Worm (Caenorhabditis elegans) whole organism, L4 larva: ENCODE measurements around the gene Y64G10A.2.

ENCODE experiments used
- D1046.2 ChIP-seq: fragments of 200-800 bp; sonication (Bioruptor generic); IDR thresholded peaks from 2 replicates; pipeline ENCODE4 v1.3.6; 2022; ENCODE audit warnings: missing genetic modification characterization, missing compliant biosample characterization
- F10B5.3 ChIP-seq: sonication (generic microtip); optimal IDR thresholded peaks from 2 replicates; lab custom pipeline; 2016; ENCODE audit warnings: mild to moderate bottlenecking, missing genetic modification characterization, missing compliant biosample characterization
- F26F4.8 ChIP-seq: fragments of 200-800 bp; sonication (Bioruptor generic); conservative IDR thresholded peaks from 2 replicates; pipeline ENCODE4 v1.3.6; 2022; ENCODE audit warnings: missing genetic modification characterization, missing compliant biosample characterization
- F37D6.2 ChIP-seq: sonication (generic microtip); optimal IDR thresholded peaks from 2 replicates; lab custom pipeline; 2016; ENCODE audit warnings: mild to moderate bottlenecking, missing genetic modification characterization, missing compliant biosample characterization
- R02D3.7 ChIP-seq: fragments of 150-350 bp; sonication (generic microtip); optimal IDR thresholded peaks from 3 replicates; lab custom pipeline; 2014; ENCODE audit warnings: missing biosample characterization, missing genetic modification characterization
- T20F7.1 ChIP-seq: fragments of 200-800 bp; sonication (Bioruptor generic); optimal IDR thresholded peaks from 2 replicates; lab custom pipeline; 2018; ENCODE audit warnings: mild to moderate bottlenecking, missing genetic modification characterization, missing compliant biosample characterization
- Y105C5A.15 ChIP-seq: fragments of 200-800 bp; sonication (Bioruptor generic); IDR thresholded peaks from 2 replicates; pipeline ENCODE4 v1.3.6; 2022; ENCODE audit warnings: missing genetic modification characterization, missing compliant biosample characterization
- Y5F2A.4 ChIP-seq: fragments of 200-800 bp; sonication (Bioruptor generic); optimal IDR thresholded peaks from 2 replicates; lab custom pipeline; 2018; ENCODE audit warnings: mild to moderate bottlenecking, missing genetic modification characterization, missing compliant biosample characterization
- ZK546.5 ChIP-seq, 2 experiments: sonication (generic microtip); optimal IDR thresholded peaks; 2 replicates each; lab custom pipeline; 2017; ENCODE audit warnings: missing biosample characterization in 2 of 2, missing genetic modification characterization in 2 of 2
- aha-1 ChIP-seq: fragments of 150-350 bp; peaks from one replicate; lab custom pipeline; 2014; ENCODE audit warnings: missing biosample characterization, missing genetic modification characterization
- attf-4 ChIP-seq: sonication (generic microtip); optimal IDR thresholded peaks from 3 replicates; lab custom pipeline; 2017; ENCODE audit warnings: missing biosample characterization, missing genetic modification characterization
- ceh-44 ChIP-seq: fragments of 200-800 bp; sonication (Bioruptor generic); IDR thresholded peaks from 2 replicates; pipeline ENCODE4 v1.3.6; 2022; ENCODE audit warnings: missing genetic modification reagents, missing genetic modification characterization, missing compliant biosample characterization
- cey-2 ChIP-seq: sonication (generic microtip); optimal IDR thresholded peaks from 3 replicates; lab custom pipeline; 2017; ENCODE audit warnings: missing genetic modification characterization, mild to moderate bottlenecking, missing compliant biosample characterization, antibody characterized with exemption, borderline replicate concordance; ENCODE audit not compliant: insufficient read depth
- daf-16 ChIP-seq, 3 experiments: sonication (generic microtip); optimal IDR thresholded peaks; 2 replicates each; lab custom pipeline; 2016 to 2017; ENCODE audit warnings: missing genetic modification characterization in 3 of 3, missing genetic modification reagents in 3 of 3, mild to moderate bottlenecking in 2 of 3, missing compliant biosample characterization in 2 of 3, missing biosample characterization in 1 of 3, moderate library complexity in 1 of 3
- daf-19 ChIP-seq: fragments of 200-800 bp; sonication (Bioruptor generic); conservative IDR thresholded peaks from 2 replicates; pipeline ENCODE4 v1.3.6; 2022; ENCODE audit warnings: missing genetic modification characterization, missing compliant biosample characterization
- dpl-1 ChIP-seq: fragments of 150-350 bp; optimal IDR thresholded peaks from 2 replicates; lab custom pipeline; 2014; ENCODE audit warnings: missing biosample characterization, missing genetic modification reagents, missing genetic modification characterization
- duxl-1 ChIP-seq: sonication (generic microtip); optimal IDR thresholded peaks from 2 replicates; lab custom pipeline; 2016; ENCODE audit warnings: mild to moderate bottlenecking, missing genetic modification characterization, moderate library complexity, missing compliant biosample characterization; ENCODE audit not compliant: poor library complexity
- egl-43 ChIP-seq: fragments of 200-800 bp; sonication (Bioruptor generic); IDR thresholded peaks from 2 replicates; pipeline ENCODE4 v1.3.6; 2022; ENCODE audit warnings: missing genetic modification reagents, missing genetic modification characterization, missing compliant biosample characterization
- fkh-10 ChIP-seq: fragments of 150-350 bp; optimal IDR thresholded peaks from 2 replicates; lab custom pipeline; 2014; ENCODE audit warnings: missing biosample characterization, missing genetic modification reagents, missing genetic modification characterization
- fos-1 ChIP-seq: fragments of 150-350 bp; optimal IDR thresholded peaks from 2 replicates; lab custom pipeline; 2014; ENCODE audit warnings: missing biosample characterization, missing genetic modification characterization
- gei-8 ChIP-seq: fragments of 200-800 bp; sonication (Bioruptor generic); optimal IDR thresholded peaks from 2 replicates; lab custom pipeline; 2018; ENCODE audit warnings: mild to moderate bottlenecking, missing genetic modification characterization, missing compliant biosample characterization
- hlh-11 ChIP-seq: fragments of 200-800 bp; sonication (Bioruptor generic); optimal IDR thresholded peaks from 2 replicates; lab custom pipeline; 2018; ENCODE audit warnings: mild to moderate bottlenecking, missing genetic modification characterization, missing compliant biosample characterization
- hmg-1.1 ChIP-seq: fragments of 200-800 bp; sonication (Bioruptor generic); IDR thresholded peaks from 2 replicates; pipeline ENCODE4 v1.3.6; 2022; ENCODE audit warnings: missing genetic modification reagents, missing genetic modification characterization, missing compliant biosample characterization
- jun-1 ChIP-seq: fragments of 150-350 bp; optimal IDR thresholded peaks from 2 replicates; lab custom pipeline; 2014; ENCODE audit warnings: missing biosample characterization, missing genetic modification reagents, missing genetic modification characterization
- lin-1 ChIP-seq: fragments of 200-800 bp; sonication (Bioruptor generic); IDR thresholded peaks from 2 replicates; pipeline ENCODE4 v1.3.6; 2022; ENCODE audit warnings: missing genetic modification reagents, missing genetic modification characterization, missing compliant biosample characterization
- lin-15B ChIP-seq: fragments of 150-350 bp; sonication (generic microtip); optimal IDR thresholded peaks from 3 replicates; lab custom pipeline; 2014; ENCODE audit warnings: missing biosample characterization, missing genetic modification characterization
- lir-3 ChIP-seq: sonication (generic microtip); optimal IDR thresholded peaks from 2 replicates; lab custom pipeline; 2016; ENCODE audit warnings: mild to moderate bottlenecking, missing genetic modification characterization, missing compliant biosample characterization
- lsy-2 ChIP-seq, 2 experiments: fragments of 150-350 bp in 1 of 2; sonication (generic microtip) in 1 of 2; optimal IDR thresholded peaks; 2 replicates each; lab custom pipeline; 2014 to 2017; ENCODE audit warnings: missing biosample characterization in 2 of 2, missing genetic modification characterization in 2 of 2
- madf-9 ChIP-seq: fragments of 200-800 bp; sonication (Bioruptor generic); conservative IDR thresholded peaks from 2 replicates; pipeline ENCODE4 v1.3.6; 2022; ENCODE audit warnings: missing genetic modification reagents, missing genetic modification characterization, missing compliant biosample characterization
- mdt-29 ChIP-seq: fragments of 200-800 bp; sonication (Bioruptor generic); IDR thresholded peaks from 2 replicates; pipeline ENCODE4 v1.3.6; 2022; ENCODE audit warnings: missing genetic modification reagents, missing genetic modification characterization, missing compliant biosample characterization
- mep-1 ChIP-seq: fragments of 150-350 bp; sonication (generic microtip); optimal IDR thresholded peaks from 3 replicates; lab custom pipeline; 2014; ENCODE audit warnings: missing biosample characterization, missing genetic modification characterization
- mes-2 ChIP-seq: sonication (generic microtip); optimal IDR thresholded peaks from 2 replicates; lab custom pipeline; 2016; ENCODE audit warnings: missing genotype, mild to moderate bottlenecking, missing genetic modification characterization, missing compliant biosample characterization; ENCODE audit not compliant: poor library complexity, severe bottlenecking
- nhr-10 ChIP-seq: fragments of 150-350 bp; optimal IDR thresholded peaks from 2 replicates; lab custom pipeline; 2014; ENCODE audit warnings: missing biosample characterization, missing genetic modification characterization
- nhr-28 ChIP-seq: fragments of 150-350 bp; optimal IDR thresholded peaks from 2 replicates; lab custom pipeline; 2014; ENCODE audit warnings: missing biosample characterization, missing genetic modification characterization
- nhr-41 ChIP-seq: fragments of 200-800 bp; sonication (Bioruptor generic); IDR thresholded peaks from 2 replicates; pipeline ENCODE4 v1.3.6; 2022; ENCODE audit warnings: missing genetic modification reagents, missing genetic modification characterization, missing compliant biosample characterization
- nhr-48 ChIP-seq: sonication (generic microtip); optimal IDR thresholded peaks from 2 replicates; lab custom pipeline; 2016; ENCODE audit warnings: mild to moderate bottlenecking, missing genetic modification characterization, missing compliant biosample characterization
- nhr-6 ChIP-seq: fragments of 150-350 bp; optimal IDR thresholded peaks from 2 replicates; lab custom pipeline; 2014; ENCODE audit warnings: missing biosample characterization, missing genetic modification characterization
- nhr-76 ChIP-seq: fragments of 150-350 bp; optimal IDR thresholded peaks from 2 replicates; lab custom pipeline; 2014; ENCODE audit warnings: missing biosample characterization, missing genetic modification characterization
- pqm-1 ChIP-seq: sonication (generic microtip); optimal IDR thresholded peaks from 2 replicates; lab custom pipeline; 2017; ENCODE audit warnings: missing biosample characterization, missing genetic modification characterization
- rbr-2 ChIP-seq: sonication (generic microtip); optimal IDR thresholded peaks from 2 replicates; lab custom pipeline; 2016; ENCODE audit warnings: missing genotype, missing genetic modification characterization, missing compliant biosample characterization
- skn-1 ChIP-seq: fragments of 150-350 bp; optimal IDR thresholded peaks from 2 replicates; lab custom pipeline; 2014; ENCODE audit warnings: missing biosample characterization, missing genetic modification characterization
- snpc-4 ChIP-seq: fragments of 150-350 bp; optimal IDR thresholded peaks from 2 replicates; lab custom pipeline; 2014; ENCODE audit warnings: missing biosample characterization, missing genetic modification characterization
- spr-1 ChIP-seq: sonication (generic microtip); optimal IDR thresholded peaks from 2 replicates; lab custom pipeline; 2016; ENCODE audit warnings: mild to moderate bottlenecking, missing genetic modification characterization, missing compliant biosample characterization
- unc-62 ChIP-seq, 3 experiments: fragments of 150-350 bp in 1 of 3; sonication (generic microtip); optimal IDR thresholded peaks in 2 of 3; peaks in 1 of 3; 1 replicate in 1 of 3; 2 replicates in 2 of 3; lab custom pipeline; 2014 to 2017; ENCODE audit warnings: missing biosample characterization in 3 of 3, missing genetic modification characterization in 3 of 3, missing genetic modification reagents in 3 of 3, missing genotype in 1 of 3

Y64G10A.2 gene

ce11 chrIV:14272561-14272960 lies 28.3 kb upstream of the Y64G10A.2 start (continued):
- no peak for TF ChIP-seq cey-2 (tag; lab: Kevin White, UChicago)
- peak; percentile 43 for TF ChIP-seq fkh-10 (GFP tag; lab: Kevin White, UChicago)
- TF ChIP-seq, all 104 proteins: peak for 14

ce11 chrIV:14269932-14270331 lies 25.7 kb upstream of the Y64G10A.2 start:
- TF ChIP-seq lin-1 (no peak), aha-1 (tag; lab: Kevin White, UChicago) (peak; percentile 94)
- TF ChIP-seq, all 104 proteins: peak for 1

- TF ChIP-seq madf-9 (GFP tag; lab: Robert Waterston, UW): no peak
- no peak for TF ChIP-seq fos-1 (tag; lab: Kevin White, UChicago)
- TF ChIP-seq pqm-1: no peak
- no peak for TF ChIP-seq jun-1
- TF ChIP-seq lsy-2 (tag; optimal IDR thresholded peaks at IDR 0.05; lab: Kevin White, UChicago): no peak
- no peak for TF ChIP-seq daf-16 (GFP tag; optimal IDR thresholded peaks at IDR 0.05; lab: Kevin White, UChicago)
- TF ChIP-seq daf-16 (tag; optimal IDR thresholded peaks at IDR 0.05; lab: Kevin White, UChicago): no peak
- TF ChIP-seq Y105C5A.15 (GFP tag; lab: Robert Waterston, UW): no peak
Observed at ce11 chrIV:14268882-14269281, 24.6 kb upstream of the Y64G10A.2 start.

- TF ChIP-seq lin-1 (no peak), skn-1 (tag; lab: Kevin White, UChicago) (no peak), cey-2 (tag; lab: Kevin White, UChicago) (no peak), gei-8 (no peak), fkh-10 (GFP tag; lab: Kevin White, UChicago) (peak; percentile 88), mes-2 (tag; lab: Kevin White, UChicago) (no peak), mdt-29 (no peak), Y5F2A.4 (GFP tag; lab: Kevin White, UChicago) (no peak), hmg-1.1 (GFP tag; lab: Robert Waterston, UW) (peak; percentile 37), nhr-6 (tag; lab: Kevin White, UChicago) (no peak), ZK546.5 (tag; optimal IDR thresholded peaks at IDR 0.05; lab: Kevin White, UChicago) (no peak), R02D3.7 (tag; lab: Kevin White, UChicago) (no peak), mep-1 (peak; percentile 49), nhr-76 (no peak), unc-62 (GFP tag; optimal IDR thresholded peaks at IDR 0.05 in 1 of 2; lab: Kevin White, UChicago) (peak in 1 of 2 experiments; percentile 98), unc-62 (tag; optimal IDR thresholded peaks at IDR 0.05; lab: Kevin White, UChicago) (no peak), Y105C5A.15 (GFP tag; lab: Robert Waterston, UW) (no peak), nhr-48 (tag; lab: Kevin White, UChicago) (no peak), D1046.2 (GFP tag; lab: Robert Waterston, UW) (no peak), daf-19 (no peak), F10B5.3 (tag; lab: Kevin White, UChicago) (no peak), nhr-28 (tag; lab: Kevin White, UChicago) (no peak), T20F7.1 (no peak), lir-3 (tag; lab: Kevin White, UChicago) (no peak), pqm-1 (no peak), snpc-4 (tag; lab: Kevin White, UChicago) (no peak), hlh-11 (no peak), duxl-1 (tag; lab: Kevin White, UChicago) (no peak), F26F4.8 (GFP tag; lab: Robert Waterston, UW) (no peak), spr-1 (tag; lab: Kevin White, UChicago) (no peak), egl-43 (GFP tag; lab: Robert Waterston, UW) (no peak), attf-4 (tag; lab: Kevin White, UChicago) (no peak), rbr-2 (tag; lab: Kevin White, UChicago) (peak; percentile 65), ceh-44 (no peak), daf-16 (GFP tag; optimal IDR thresholded peaks at IDR 0.05; lab: Kevin White, UChicago) (no peak), daf-16 (tag; optimal IDR thresholded peaks at IDR 0.05; lab: Kevin White, UChicago) (no peak), dpl-1 (GFP tag; lab: Kevin White, UChicago) (no peak), nhr-41 (GFP tag; lab: Robert Waterston, UW) (no peak), nhr-10 (no peak), lin-15B (tag; lab: Kevin White, UChicago) (no peak), F37D6.2 (tag; lab: Kevin White, UChicago) (peak; percentile 4)
Observed at ce11 chrIV:14260761-14261160, 16.5 kb upstream of the Y64G10A.2 start.
